Worm (Caenorhabditis elegans) whole organism, early embryonic: Measurements from ENCODE around the gene str-166.

Experiments used
- aly-1 ChIP-seq: sonication (generic microtip); optimal IDR thresholded peaks from 2 replicates; lab custom pipeline; 2016; ENCODE audit warnings: missing genetic modification characterization, missing compliant biosample characterization
- ama-1 ChIP-seq: fragments of 150-350 bp; optimal IDR thresholded peaks from 2 replicates; lab custom pipeline; 2014
- flt-1 ChIP-seq: fragments of 200-800 bp; sonication (Bioruptor generic); IDR thresholded peaks from 2 replicates; pipeline ENCODE4 v1.3.6; 2022; ENCODE audit warnings: missing genetic modification characterization, missing compliant biosample characterization
- hmbx-1 ChIP-seq: sonication (generic microtip); optimal IDR thresholded peaks from 2 replicates; lab custom pipeline; 2016; ENCODE audit warnings: mild to moderate bottlenecking, missing genetic modification characterization, missing compliant biosample characterization
- hmg-4 ChIP-seq: fragments of 200-800 bp; sonication (Bioruptor generic); optimal IDR thresholded peaks from 2 replicates; lab custom pipeline; 2018; ENCODE audit warnings: mild to moderate bottlenecking, missing genetic modification characterization, missing compliant biosample characterization
- sea-1 ChIP-seq: fragments of 200-800 bp; sonication (Bioruptor generic); conservative IDR thresholded peaks from 2 replicates; pipeline ENCODE4 v1.3.6; 2022; ENCODE audit warnings: missing genetic modification characterization, missing compliant biosample characterization

- no peak for TF ChIP-seq hmg-4 (GFP tag; lab: Kevin White, UChicago)
- no peak for TF ChIP-seq flt-1 (GFP tag; lab: Robert Waterston, UW)
- TF ChIP-seq aly-1 (tag; lab: Kevin White, UChicago) = no peak
- TF ChIP-seq ama-1 (lab: Kevin White, UChicago) = no peak
- TF ChIP-seq sea-1 (GFP tag; lab: Robert Waterston, UW) = no peak
- no peak for TF ChIP-seq hmbx-1
These were observed 46.0 kb downstream of the str-166 start, which contains the start of gene Y9C9A.8 for ce11 chrIV:4930045-4930444.
